Worm (Caenorhabditis elegans): ENCODE measurements around the gene nspg-6.

Gene nspg-6

ce11 chrIII:7300763-7301162 lies 14.0 kb downstream of the nspg-6 start:
- no peak for TF ChIP-seq che-1 (tag; optimal IDR thresholded peaks at IDR 0.05)
- no peak for TF ChIP-seq npax-4 (tag; optimal IDR thresholded peaks at IDR 0.05)
- TF ChIP-seq hlh-13 (GFP tag; optimal IDR thresholded peaks at IDR 0.05) = no peak
- no peak for TF ChIP-seq ceh-14 (tag; optimal IDR thresholded peaks at IDR 0.05)
- TF ChIP-seq pax-1 (tag; optimal IDR thresholded peaks at IDR 0.05) = no peak
- TF ChIP-seq lin-11 (tag; optimal IDR thresholded peaks at IDR 0.05) = no peak
- no peak for TF ChIP-seq ceh-31 (tag; optimal IDR thresholded peaks at IDR 0.05)

ce11 chrIII:7300169-7300568 lies 14.6 kb downstream of the nspg-6 start:
- TF ChIP-seq fax-1 (tag; optimal IDR thresholded peaks at IDR 0.05) (no peak), pax-1 (tag; optimal IDR thresholded peaks at IDR 0.05) (no peak), hlh-13 (GFP tag; optimal IDR thresholded peaks at IDR 0.05) (no peak), T23F11.4 (GFP tag; optimal IDR thresholded peaks at IDR 0.05) (no peak), pros-1 (tag; optimal IDR thresholded peaks at IDR 0.05) (no peak), unc-42 (tag; optimal IDR thresholded peaks at IDR 0.05) (no peak), ttx-3 (tag; optimal IDR thresholded peaks at IDR 0.05) (no peak), ceh-48 (tag; optimal IDR thresholded peaks at IDR 0.05) (no peak), nhr-232 (tag; optimal IDR thresholded peaks at IDR 0.05) (no peak), ceh-9 (tag; optimal IDR thresholded peaks at IDR 0.05) (no peak), pha-4 (tag; optimal IDR thresholded peaks at IDR 0.05) (no peak), pha-2 (tag; optimal IDR thresholded peaks at IDR 0.05) (no peak), ztf-16 (tag; optimal IDR thresholded peaks at IDR 0.05) (no peak), ahr-1 (tag; optimal IDR thresholded peaks at IDR 0.05) (no peak), dve-1 (tag; optimal IDR thresholded peaks at IDR 0.05) (no peak), ceh-24 (tag; optimal IDR thresholded peaks at IDR 0.05) (no peak), gmeb-2 (tag; optimal IDR thresholded peaks at IDR 0.05) (no peak), lim-6 (tag; optimal IDR thresholded peaks at IDR 0.05) (no peak), ceh-30 (tag; optimal IDR thresholded peaks at IDR 0.05) (no peak)

- TF ChIP-seq C38D4.7 (GFP tag; optimal IDR thresholded peaks at IDR 0.05) (no peak), ref-2 (tag; optimal IDR thresholded peaks at IDR 0.05) (peak; percentile 6), unc-42 (tag; optimal IDR thresholded peaks at IDR 0.05) (no peak), ceh-34 (tag; optimal IDR thresholded peaks at IDR 0.05) (no peak), ceh-22 (tag; optimal IDR thresholded peaks at IDR 0.05) (no peak), zip-5 (tag; optimal IDR thresholded peaks at IDR 0.05) (no peak), K09A11.1 (tag; optimal IDR thresholded peaks at IDR 0.05; ENCODE audit: insufficient read depth) (no peak)
Observed at ce11 chrIII:7299466-7299865, 15.3 kb downstream of the nspg-6 start, which contains the start of the genes B0361.14 and B0361.9. Gene B0361.14 (minus strand): TSS chrIII:7299531. Gene B0361.9 (minus strand): TSS chrIII:7299631.

- TF ChIP-seq tbx-2 (tag; optimal IDR thresholded peaks at IDR 0.05) (no peak), npax-4 (tag; optimal IDR thresholded peaks at IDR 0.05) (no peak)
Observed at ce11 chrIII:7298045-7298444, 16.7 kb downstream of the nspg-6 start.

- TF ChIP-seq ama-1 (optimal IDR thresholded peaks at IDR 0.05) = no peak
- no peak for TF ChIP-seq unc-55 (GFP tag; optimal IDR thresholded peaks at IDR 0.05)
- TF ChIP-seq gmeb-2 (tag; optimal IDR thresholded peaks at IDR 0.05) = no peak
- TF ChIP-seq ceh-30 (tag; optimal IDR thresholded peaks at IDR 0.05) = no peak
- no peak for TF ChIP-seq eyg-1 (tag; optimal IDR thresholded peaks at IDR 0.05)
- TF ChIP-seq K09A11.1 (tag; optimal IDR thresholded peaks at IDR 0.05; ENCODE audit: insufficient read depth) = no peak
- TF ChIP-seq fkh-10 (GFP tag; optimal IDR thresholded peaks at IDR 0.05) = no peak
- TF ChIP-seq ceh-45 (GFP tag; IDR thresholded peaks at IDR 0.05) = no peak
- TF ChIP-seq lin-11 (tag; optimal IDR thresholded peaks at IDR 0.05) = no peak
- no peak for TF ChIP-seq tbx-7 (tag; optimal IDR thresholded peaks at IDR 0.05)
Observed at ce11 chrIII:7297045-7297680, 17.6 kb downstream of the nspg-6 start.
